Fruit fly (Drosophila melanogaster): Measurements from ENCODE around the gene CG13085.

- TF ChIP-seq CG8478 (optimal IDR thresholded peaks at IDR 0.05) (no peak), CTCF (optimal IDR thresholded peaks at IDR 0.05) (no peak)
Measured at dm6 chr2L:19434260-19434659, 10.4 kb downstream of the CG13085 start.
